Worm (Caenorhabditis elegans) whole organism, L2 larva: Measurements from ENCODE around the gene T19H12.2.

Experiments used
- C34F6.9 ChIP-seq: fragments of 150-350 bp; optimal IDR thresholded peaks from 2 replicates; lab custom pipeline; 2014; ENCODE audit warnings: missing biosample characterization, missing genetic modification characterization
- F13H6.1 ChIP-seq: sonication (generic microtip); optimal IDR thresholded peaks from 2 replicates; lab custom pipeline; 2016; ENCODE audit warnings: missing genetic modification characterization, missing compliant biosample characterization
- R02D3.7 ChIP-seq: fragments of 150-350 bp; optimal IDR thresholded peaks from 2 replicates; lab custom pipeline; 2014; ENCODE audit warnings: missing biosample characterization, missing genetic modification characterization
- Y55F3AM.14 ChIP-seq: fragments of 200-800 bp; sonication (Bioruptor generic); optimal IDR thresholded peaks from 2 replicates; lab custom pipeline; 2018; ENCODE audit warnings: mild to moderate bottlenecking, missing genetic modification characterization, missing compliant biosample characterization
- ZK546.5 ChIP-seq: sonication (generic microtip); optimal IDR thresholded peaks from 2 replicates; lab custom pipeline; 2017; ENCODE audit warnings: missing biosample characterization, missing genetic modification characterization
- aly-2 ChIP-seq: fragments of 150-350 bp; optimal IDR thresholded peaks from 2 replicates; lab custom pipeline; 2014; ENCODE audit warnings: missing biosample characterization, missing genetic modification characterization
- ama-1 ChIP-seq: fragments of 150-350 bp; optimal IDR thresholded peaks from 2 replicates; lab custom pipeline; 2018; ENCODE audit warnings: inconsistent platforms
- ceh-82 ChIP-seq: fragments of 150-350 bp; optimal IDR thresholded peaks from 2 replicates; lab custom pipeline; 2014; ENCODE audit warnings: missing biosample characterization, missing genetic modification characterization
- egl-27 ChIP-seq: sonication (generic microtip); optimal IDR thresholded peaks from 3 replicates; lab custom pipeline; 2017; ENCODE audit warnings: missing biosample characterization, missing genetic modification reagents, missing genetic modification characterization
- fos-1 ChIP-seq: fragments of 150-350 bp; optimal IDR thresholded peaks from 2 replicates; lab custom pipeline; 2014; ENCODE audit warnings: missing biosample characterization, missing genetic modification characterization
- gmeb-1 ChIP-seq: fragments of 150-350 bp; optimal IDR thresholded peaks from 2 replicates; lab custom pipeline; 2014; ENCODE audit warnings: missing biosample characterization, missing genetic modification characterization
- lin-39 ChIP-seq: fragments of 150-350 bp; optimal IDR thresholded peaks from 2 replicates; lab custom pipeline; 2014; ENCODE audit warnings: missing biosample characterization, missing genetic modification reagents, missing genetic modification characterization
- mbf-1 ChIP-seq: sonication (generic microtip); optimal IDR thresholded peaks from 2 replicates; lab custom pipeline; 2017; ENCODE audit warnings: missing biosample characterization, missing genetic modification characterization
- mdl-1 ChIP-seq, 2 experiments: fragments of 150-350 bp in 1 of 2; sonication (generic microtip) in 1 of 2; optimal IDR thresholded peaks; 2 replicates each; lab custom pipeline; 2017; ENCODE audit warnings: missing biosample characterization in 2 of 2, missing genetic modification characterization in 2 of 2
- nhr-10 ChIP-seq: sonication (generic microtip); optimal IDR thresholded peaks from 2 replicates; lab custom pipeline; 2017; ENCODE audit warnings: missing biosample characterization, missing genetic modification characterization
- nhr-11 ChIP-seq: fragments of 150-350 bp; optimal IDR thresholded peaks from 2 replicates; lab custom pipeline; 2014; ENCODE audit warnings: missing biosample characterization, missing genetic modification characterization
- nhr-21 ChIP-seq: fragments of 150-350 bp; optimal IDR thresholded peaks from 2 replicates; lab custom pipeline; 2014; ENCODE audit warnings: missing biosample characterization, missing genetic modification characterization
- nhr-237 ChIP-seq: fragments of 150-350 bp; optimal IDR thresholded peaks from 2 replicates; lab custom pipeline; 2014; ENCODE audit warnings: missing biosample characterization, missing genetic modification characterization
- nhr-6 ChIP-seq: fragments of 150-350 bp; optimal IDR thresholded peaks from 2 replicates; lab custom pipeline; 2014; ENCODE audit warnings: missing biosample characterization, missing genetic modification characterization
- unc-62 ChIP-seq: fragments of 150-350 bp; optimal IDR thresholded peaks from 2 replicates; lab custom pipeline; 2014; ENCODE audit warnings: missing biosample characterization, missing genetic modification reagents, missing genetic modification characterization
- ztf-4 ChIP-seq: fragments of 150-350 bp; optimal IDR thresholded peaks from 2 replicates; lab custom pipeline; 2014; ENCODE audit warnings: missing biosample characterization, missing genetic modification characterization

Gene T19H12.2

DNA sequence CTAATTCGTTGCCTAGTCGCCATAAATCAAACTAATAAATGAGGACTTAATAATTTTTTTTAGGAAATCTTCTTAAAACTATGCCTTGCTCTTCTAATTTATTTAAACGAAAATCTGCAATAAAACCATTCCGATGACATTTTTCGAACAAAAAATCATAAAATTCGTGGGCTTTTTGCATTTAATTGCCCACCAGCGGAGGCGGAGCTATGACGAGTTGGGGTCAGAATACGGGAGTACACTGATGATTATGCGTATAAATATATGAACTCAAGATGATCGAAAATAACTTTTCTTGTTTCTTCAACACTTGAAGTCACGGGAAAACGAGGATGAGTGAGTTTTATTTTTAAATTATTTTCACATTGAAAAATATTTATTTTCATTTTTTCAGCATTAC, 44.2 kb downstream of the T19H12.2 start, which contains the start of gene catp-2:
Gene catp-2, plus strand, starts transcription at position 301 of the 400 bp plus-strand sequence.
- TF ChIP-seq aly-2 (tag; lab: Kevin White, UChicago), result no peak
- TF ChIP-seq mbf-1 (tag; lab: Kevin White, UChicago), result no peak
- TF ChIP-seq lin-39 (tag; lab: Kevin White, UChicago), result no peak
- TF ChIP-seq nhr-21 (tag; lab: Kevin White, UChicago), result no peak
- TF ChIP-seq F13H6.1 (tag; lab: Kevin White, UChicago), result no peak
- no peak for TF ChIP-seq nhr-6 (tag; lab: Kevin White, UChicago)
- TF ChIP-seq, all 48 proteins: peak for 0

DNA sequence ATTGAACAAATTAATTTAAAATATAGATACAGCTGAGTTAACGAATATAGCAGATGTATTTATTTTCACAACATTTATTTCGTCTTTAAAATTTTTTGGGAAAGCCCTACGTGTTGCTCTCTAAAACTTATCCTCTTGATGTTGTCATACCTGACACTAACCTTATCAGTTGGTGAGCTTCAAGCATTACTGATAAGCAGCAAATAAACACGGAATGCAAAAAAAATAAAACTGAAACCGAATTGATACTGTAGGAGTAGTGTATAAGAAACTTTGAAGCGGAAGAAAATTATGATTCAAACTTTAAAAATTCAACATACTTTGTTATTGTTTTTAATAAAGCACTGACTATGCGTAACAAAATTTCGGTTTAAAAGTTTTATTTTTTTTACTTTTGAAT, 44.9 kb downstream of the T19H12.2 start:
- TF ChIP-seq fos-1 (tag; lab: Kevin White, UChicago) (peak; percentile 30), gmeb-1 (tag; lab: Kevin White, UChicago) (no peak)

DNA sequence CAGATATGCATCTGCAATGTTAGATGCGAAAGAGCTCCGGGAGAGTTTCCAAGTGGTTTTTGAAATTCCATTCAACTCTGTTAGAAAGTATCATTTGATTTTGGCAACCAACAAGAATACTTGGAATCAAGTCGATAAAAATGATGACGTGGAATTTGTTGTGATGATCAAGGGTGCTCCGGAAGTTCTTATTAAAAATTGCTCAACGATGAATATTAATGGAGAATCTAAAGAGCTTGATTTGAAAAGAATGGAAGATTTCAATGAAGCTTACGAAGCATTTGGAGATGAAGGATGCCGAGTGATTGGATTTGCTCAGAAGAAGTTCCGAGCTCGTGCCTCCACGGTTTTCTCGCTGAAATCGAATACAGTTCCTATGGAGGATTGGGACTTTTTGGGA, 47.1 kb downstream of the T19H12.2 start:
- TF ChIP-seq nhr-237 (tag; lab: Kevin White, UChicago), result no peak
- no peak for TF ChIP-seq nhr-10 (tag; lab: Kevin White, UChicago)
- TF ChIP-seq ceh-82 (tag; lab: Kevin White, UChicago), result no peak
- TF ChIP-seq fos-1 (tag; lab: Kevin White, UChicago), result no peak
- TF ChIP-seq unc-62 (GFP tag; lab: Kevin White, UChicago), result no peak
- no peak for TF ChIP-seq nhr-11 (tag; lab: Kevin White, UChicago)
- no peak for TF ChIP-seq ama-1
- no peak for TF ChIP-seq ztf-4
- TF ChIP-seq egl-27 (tag; lab: Kevin White, UChicago), result no peak
- no peak for TF ChIP-seq Y55F3AM.14
- TF ChIP-seq R02D3.7 (tag; lab: Kevin White, UChicago), result no peak
- no peak for TF ChIP-seq mdl-1 (tag; optimal IDR thresholded peaks at IDR 0.05; lab: Kevin White, UChicago)
- TF ChIP-seq lin-39 (tag; lab: Kevin White, UChicago), result no peak
- TF ChIP-seq ZK546.5 (tag; lab: Kevin White, UChicago), result no peak
- no peak for TF ChIP-seq nhr-21 (tag; lab: Kevin White, UChicago)
- no peak for TF ChIP-seq C34F6.9 (tag; lab: Kevin White, UChicago)
